Worm (Caenorhabditis elegans) whole organism, L3 larva: ENCODE results near the gene F19G12.9.

ENCODE experiments used
- R02D3.7 ChIP-seq: fragments of 150-350 bp; optimal IDR thresholded peaks from 2 replicates; lab custom pipeline; 2014; ENCODE audit warnings: missing biosample characterization, missing genetic modification characterization
- aly-2 ChIP-seq: fragments of 150-350 bp; optimal IDR thresholded peaks from 2 replicates; lab custom pipeline; 2014; ENCODE audit warnings: missing biosample characterization, missing genetic modification characterization
- ama-1 ChIP-seq: fragments of 150-350 bp; optimal IDR thresholded peaks from 2 replicates; lab custom pipeline; 2018
- lin-15B ChIP-seq: fragments of 150-350 bp; optimal IDR thresholded peaks from 2 replicates; lab custom pipeline; 2014; ENCODE audit warnings: missing biosample characterization, missing genetic modification characterization
- mdl-1 ChIP-seq: fragments of 150-350 bp; optimal IDR thresholded peaks from 2 replicates; lab custom pipeline; 2014; ENCODE audit warnings: missing biosample characterization, missing genetic modification characterization
- nhr-11 ChIP-seq: fragments of 150-350 bp; optimal IDR thresholded peaks from 2 replicates; lab custom pipeline; 2014; ENCODE audit warnings: missing biosample characterization, missing genetic modification characterization
- nhr-25 ChIP-seq: sonication (generic microtip); optimal IDR thresholded peaks from 2 replicates; lab custom pipeline; 2017; ENCODE audit warnings: missing biosample characterization, missing genetic modification characterization
- nhr-77 ChIP-seq: fragments of 150-350 bp; optimal IDR thresholded peaks from 2 replicates; lab custom pipeline; 2014; ENCODE audit warnings: missing biosample characterization, missing genetic modification characterization
- pqm-1 ChIP-seq: fragments of 150-350 bp; optimal IDR thresholded peaks from 2 replicates; lab custom pipeline; 2017; ENCODE audit warnings: missing biosample characterization, missing genetic modification characterization, inconsistent platforms
- skn-1 ChIP-seq: fragments of 150-350 bp; optimal IDR thresholded peaks from 2 replicates; lab custom pipeline; 2014; ENCODE audit warnings: missing biosample characterization, missing genetic modification characterization
- snpc-4 ChIP-seq: fragments of 150-350 bp; optimal IDR thresholded peaks from 2 replicates; lab custom pipeline; 2014; ENCODE audit warnings: missing biosample characterization, missing genetic modification characterization
- unc-62 ChIP-seq: fragments of 150-350 bp; sonication (generic microtip); optimal IDR thresholded peaks from 4 replicates; lab custom pipeline; 2014; ENCODE audit warnings: missing biosample characterization, missing genetic modification reagents, missing genetic modification characterization
- ztf-11 ChIP-seq: fragments of 150-350 bp; optimal IDR thresholded peaks from 2 replicates; lab custom pipeline; 2014; ENCODE audit warnings: missing biosample characterization, missing genetic modification characterization

ce11 chrX:1441602-1442183 is 22.7 kb downstream of the F19G12.9 start:
- TF ChIP-seq nhr-25 (tag; lab: Kevin White, UChicago) (no peak), ztf-11 (tag; lab: Kevin White, UChicago) (no peak), pqm-1 (tag; lab: Kevin White, UChicago) (no peak), nhr-11 (tag; lab: Kevin White, UChicago) (no peak), mdl-1 (tag; lab: Kevin White, UChicago) (no peak), snpc-4 (tag; lab: Kevin White, UChicago) (no peak), R02D3.7 (no peak), lin-15B (no peak), ama-1 (lab: Kevin White, UChicago) (no peak), aly-2 (no peak), nhr-77 (tag; lab: Kevin White, UChicago) (no peak), skn-1 (tag; lab: Kevin White, UChicago) (no peak), unc-62 (GFP tag; lab: Kevin White, UChicago) (no peak)
